Worm (Caenorhabditis elegans): ENCODE results near the gene T25D1.2.

DNA sequence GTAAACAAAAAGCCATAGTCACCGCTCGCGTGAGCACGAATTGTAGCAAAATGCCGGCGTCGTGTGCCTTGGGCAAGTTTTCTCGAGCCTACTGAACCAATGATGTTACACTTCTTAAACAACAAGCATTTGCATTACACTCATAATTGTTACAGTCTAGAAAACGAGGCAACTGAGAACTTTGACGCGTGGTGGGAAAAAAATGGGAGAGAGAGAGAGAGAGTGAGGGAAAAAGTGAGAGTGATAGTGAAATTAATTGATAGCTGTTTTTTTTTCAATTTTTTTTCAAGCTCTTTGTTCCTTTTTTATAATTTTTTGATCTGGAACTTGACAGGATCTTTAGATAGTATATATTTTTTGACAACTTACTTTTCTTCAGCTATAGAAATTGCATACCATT lies 19.8 kb downstream of the T25D1.2 start:
- TF ChIP-seq unc-62 (GFP tag; optimal IDR thresholded peaks at IDR 0.05) (no peak), ama-1 (optimal IDR thresholded peaks at IDR 0.05) (no peak), lin-13 (GFP tag; optimal IDR thresholded peaks at IDR 0.05) (no peak), blmp-1 (tag; optimal IDR thresholded peaks at IDR 0.05; ENCODE audit: insufficient read depth) (peak; percentile 70), nhr-10 (tag; optimal IDR thresholded peaks at IDR 0.05) (no peak), aly-2 (tag; optimal IDR thresholded peaks at IDR 0.05) (no peak), unc-39 (tag; optimal IDR thresholded peaks at IDR 0.05) (no peak), alr-1 (tag; optimal IDR thresholded peaks at IDR 0.05) (no peak), ZK546.5 (tag; optimal IDR thresholded peaks at IDR 0.05) (no peak), fos-1 (tag; optimal IDR thresholded peaks at IDR 0.05) (no peak), zag-1 (tag; optimal IDR thresholded peaks at IDR 0.05) (no peak), nhr-25 (tag; optimal IDR thresholded peaks at IDR 0.05) (no peak), egl-27 (tag; optimal IDR thresholded peaks at IDR 0.05) (no peak), Y55F3AM.14 (GFP tag; optimal IDR thresholded peaks at IDR 0.05) (no peak)
